Worm (Caenorhabditis elegans) whole organism, midembryonic: ENCODE results near the gene C08F11.12.

Experiments
- T22C8.4 ChIP-seq: fragments of 200-800 bp; sonication (Bioruptor generic); IDR thresholded peaks from 2 replicates; pipeline ENCODE4 v1.3.6; 2022; ENCODE audit warnings: missing genetic modification characterization, missing compliant biosample characterization
- flt-1 ChIP-seq: fragments of 200-800 bp; sonication (Bioruptor generic); IDR thresholded peaks from 2 replicates; pipeline ENCODE4 v1.3.6; 2022; ENCODE audit warnings: missing genetic modification characterization, missing compliant biosample characterization
- tab-1 ChIP-seq: fragments of 200-800 bp; sonication (Bioruptor generic); IDR thresholded peaks from 2 replicates; pipeline ENCODE4 v1.3.6; 2022; ENCODE audit warnings: missing genetic modification characterization, missing compliant biosample characterization
- ztf-29 ChIP-seq: fragments of 200-800 bp; sonication (Bioruptor generic); IDR thresholded peaks from 2 replicates; pipeline ENCODE4 v1.3.6; 2022; ENCODE audit warnings: missing genetic modification reagents, missing genetic modification characterization, missing compliant biosample characterization

ce11 chrIV:13693976-13694375, 42.7 kb upstream of the C08F11.12 start:
- TF ChIP-seq T22C8.4 = no peak
- TF ChIP-seq flt-1 (GFP tag; lab: Robert Waterston, UW) = no peak
- TF ChIP-seq tab-1 (GFP tag; lab: Robert Waterston, UW) = no peak
- TF ChIP-seq ztf-29 (GFP tag; lab: Robert Waterston, UW) = no peak
